Worm (Caenorhabditis elegans): ENCODE measurements around the gene rpn-12.

Gene rpn-12

ce11 chrII:11652125-11652524 lies 799 bp upstream of the rpn-12 start:
- no peak for TF ChIP-seq F23B12.7 (tag; optimal IDR thresholded peaks at IDR 0.05; ENCODE audit: insufficient read depth)
- no peak for TF ChIP-seq madf-8 (GFP tag; conservative IDR thresholded peaks at IDR 0.05)
- TF ChIP-seq mcd-1 (GFP tag; IDR thresholded peaks at IDR 0.05): peak; percentile 10; the same call in 1 of the 2 replicates
- TF ChIP-seq egrh-3 (GFP tag; IDR thresholded peaks at IDR 0.05): peak; percentile 74; the same call in 1 of the 2 replicates
- no peak for TF ChIP-seq D2030.7 (GFP tag; IDR thresholded peaks at IDR 0.05)
- TF ChIP-seq Y53G8AR.9 (GFP tag; conservative IDR thresholded peaks at IDR 0.05): 0 out of 2 replicates have a peak, but pooled peaks have one; percentile 36
- peak; percentile 82 for TF ChIP-seq zfh-2 (GFP tag; conservative IDR thresholded peaks at IDR 0.05)
- TF ChIP-seq ekl-4 (GFP tag; IDR thresholded peaks at IDR 0.05): peak; percentile 60; the same call in 1 of the 2 replicates
- TF ChIP-seq B0019.2 (GFP tag; conservative IDR thresholded peaks at IDR 0.05): no peak
- no peak for TF ChIP-seq ceh-91 (GFP tag; IDR thresholded peaks at IDR 0.05)
- TF ChIP-seq F22D6.2 (tag; optimal IDR thresholded peaks at IDR 0.05): no peak
- TF ChIP-seq F39B2.1 (GFP tag; IDR thresholded peaks at IDR 0.05): no peak
- TF ChIP-seq F52B5.7 (tag; optimal IDR thresholded peaks at IDR 0.05): peak; percentile 28

ce11 chrII:11657079-11657478 lies 4.2 kb downstream of the rpn-12 start, which contains the start of gene nep-1:
Gene nep-1 (minus strand): TSS chrII:11657179.
- no peak for TF ChIP-seq snpc-4 (GFP tag; optimal IDR thresholded peaks at IDR 0.05)
- no peak for TF ChIP-seq snpc-4 (tag; optimal IDR thresholded peaks at IDR 0.05)
- TF ChIP-seq athp-1 (tag; optimal IDR thresholded peaks at IDR 0.05): no peak
- no peak for TF ChIP-seq B0261.1 (tag; optimal IDR thresholded peaks at IDR 0.05)
- no peak for TF ChIP-seq madf-8 (GFP tag; conservative IDR thresholded peaks at IDR 0.05)
- TF ChIP-seq D2030.7 (GFP tag; IDR thresholded peaks at IDR 0.05): no peak
- TF ChIP-seq hmg-1.2 (GFP tag; IDR thresholded peaks at IDR 0.05): no peak
- no peak for TF ChIP-seq hrde-1 (tag; optimal IDR thresholded peaks at IDR 0.05; ENCODE audit: borderline replicate concordance)
- no peak for TF ChIP-seq attf-5 (GFP tag; optimal IDR thresholded peaks at IDR 0.05)
- no peak for TF ChIP-seq madf-3 (GFP tag; IDR thresholded peaks at IDR 0.05)
- no peak for TF ChIP-seq dox-1 (GFP tag; IDR thresholded peaks at IDR 0.05)
- no peak for TF ChIP-seq B0019.2 (GFP tag; conservative IDR thresholded peaks at IDR 0.05)
- TF ChIP-seq nhr-120 (GFP tag; IDR thresholded peaks at IDR 0.05): no peak
- TF ChIP-seq nfyb-1 (GFP tag; IDR thresholded peaks at IDR 0.05): no peak
- TF ChIP-seq let-607 (tag; optimal IDR thresholded peaks at IDR 0.05): no peak
- TF ChIP-seq F57A8.1 (GFP tag; optimal IDR thresholded peaks at IDR 0.05): no peak

ce11 chrII:11658854-11659253 lies 5.9 kb downstream of the rpn-12 start:
- peak; percentile 55 for TF ChIP-seq madf-8 (GFP tag; conservative IDR thresholded peaks at IDR 0.05)
- TF ChIP-seq madf-6 (GFP tag; IDR thresholded peaks at IDR 0.05): peak; percentile 74
- peak; percentile 70 for TF ChIP-seq efl-1 (GFP tag; optimal IDR thresholded peaks at IDR 0.05)
- TF ChIP-seq Y79H2A.3 (GFP tag; conservative IDR thresholded peaks at IDR 0.05): no peak
- TF ChIP-seq ztf-3 (GFP tag; optimal IDR thresholded peaks at IDR 0.05): no peak

DNA sequence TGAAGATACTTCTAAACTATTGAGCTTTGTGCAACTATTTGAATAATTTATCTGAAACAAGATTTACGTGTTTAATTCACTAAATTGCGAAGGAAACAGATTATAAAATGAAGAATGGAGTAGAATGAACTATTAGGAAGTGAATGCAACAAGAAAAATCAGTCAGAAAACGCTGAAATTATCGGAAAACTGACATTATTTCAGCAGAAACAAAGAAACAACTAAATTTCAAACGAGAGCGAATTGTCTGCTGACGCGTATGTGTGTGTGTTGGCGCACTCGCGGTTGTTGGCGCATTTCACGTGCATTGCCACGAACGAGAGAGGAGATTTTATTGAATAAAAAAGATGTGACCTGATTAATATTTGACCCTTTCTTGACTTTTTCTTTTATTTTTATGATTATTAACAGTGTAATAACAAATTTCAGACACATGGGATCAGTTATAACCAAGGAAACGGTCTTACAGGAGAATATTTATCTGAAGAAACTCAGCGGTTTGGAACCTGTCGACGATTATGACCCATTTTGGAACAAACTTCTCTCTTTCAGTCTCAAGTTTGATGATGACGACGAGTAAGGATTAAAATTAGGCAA lies 23.1 kb downstream of the rpn-12 start, which contains the start of the genes trr-1 and C47D12.2:
TSS of gene trr-1 (minus strand) at position 51 of the 597 bp plus-strand sequence.
TSS of gene C47D12.2 (plus strand) at position 430 of the 597 bp plus-strand sequence.
- no peak for TF ChIP-seq hsf-1 (GFP tag; IDR thresholded peaks at IDR 0.05)
- peak; percentile 95 for TF ChIP-seq ztf-18 (tag; optimal IDR thresholded peaks at IDR 0.05)
- TF ChIP-seq snpc-4 (GFP tag; optimal IDR thresholded peaks at IDR 0.05): no peak
- TF ChIP-seq snpc-4 (tag; optimal IDR thresholded peaks at IDR 0.05): peak in 2 of 4 experiments; percentile 28 to 78
- TF ChIP-seq ztf-28 (GFP tag; IDR thresholded peaks at IDR 0.05): no peak
- TF ChIP-seq attf-3 (GFP tag; conservative IDR thresholded peaks at IDR 0.05): peak; percentile 56; the same call in 1 of the 2 replicates
- no peak for TF ChIP-seq rpc-1 (optimal IDR thresholded peaks at IDR 0.05)
- TF ChIP-seq rpc-1 (tag; optimal IDR thresholded peaks at IDR 0.05): no peak
- TF ChIP-seq nhr-120 (GFP tag; IDR thresholded peaks at IDR 0.05): no peak
- TF ChIP-seq F57A8.1 (GFP tag; optimal IDR thresholded peaks at IDR 0.05): no peak
- peak; percentile 50 for TF ChIP-seq F33H1.4 (GFP tag; IDR thresholded peaks at IDR 0.05)
- TF ChIP-seq nfya-2 (GFP tag; IDR thresholded peaks at IDR 0.05): no peak
- no peak for TF ChIP-seq T26A5.8 (tag; optimal IDR thresholded peaks at IDR 0.05)
- peak; percentile 32 for TF ChIP-seq tlf-1 (GFP tag; optimal IDR thresholded peaks at IDR 0.05)
- TF ChIP-seq mes-4 (tag; optimal IDR thresholded peaks at IDR 0.05): no peak
- no peak for TF ChIP-seq F57C9.4 (tag; optimal IDR thresholded peaks at IDR 0.05)
- TF ChIP-seq nfyb-1 (GFP tag; IDR thresholded peaks at IDR 0.05): no peak
- no peak for TF ChIP-seq ccch-3 (GFP tag; optimal IDR thresholded peaks at IDR 0.05)
- TF ChIP-seq somi-1 (GFP tag; optimal IDR thresholded peaks at IDR 0.05): no peak

Measured in whole organism, young adult.